Fruit fly (Drosophila melanogaster) whole organism, pupa: ENCODE data around the gene RapGAP1.

Experiments
- EcR ChIP-seq: fragments of 200-800 bp; sonication (Bioruptor generic); optimal IDR thresholded peaks from 3 replicates; lab custom pipeline; 2019; ENCODE audit warnings: missing biosample characterization, missing genetic modification characterization, mild to moderate bottlenecking, moderate library complexity, missing genetic modification reagents
- Pif1A ChIP-seq: fragments of 200-800 bp; sonication (Bioruptor generic); optimal IDR thresholded peaks from 3 replicates; lab custom pipeline; 2016; ENCODE audit warnings: missing biosample characterization, missing genetic modification characterization

DNA sequence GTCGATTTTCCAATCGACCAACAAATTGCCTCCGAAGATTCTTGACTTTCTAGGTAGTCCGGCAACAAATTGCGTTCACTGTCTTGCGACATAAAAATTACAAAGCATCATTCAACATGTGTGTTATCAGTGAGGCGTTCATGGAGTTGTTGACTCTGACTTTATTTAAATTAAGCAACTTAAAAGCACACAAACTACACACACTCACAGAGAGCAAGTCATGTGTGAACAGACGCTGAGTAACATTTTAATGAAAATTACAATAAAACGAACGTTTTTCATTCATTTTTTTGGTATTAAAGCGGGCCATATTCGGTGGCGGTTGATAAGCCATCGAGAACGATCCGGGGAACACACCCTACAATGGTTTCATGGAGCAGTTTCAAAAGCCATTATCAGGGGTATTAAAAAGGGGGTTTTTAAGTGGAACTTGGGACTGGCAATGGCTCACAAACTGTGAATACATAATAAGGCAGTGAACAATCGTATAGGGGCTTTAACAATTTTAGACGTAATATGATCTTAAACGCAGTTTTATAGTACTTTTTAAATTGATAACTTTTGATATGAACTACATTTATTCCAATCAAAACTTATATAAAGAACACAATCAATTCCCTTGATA lies 50.5 kb downstream of the RapGAP1 start:
- no peak for TF ChIP-seq EcR (GFP tag; lab: Kevin White, UChicago)
- TF ChIP-seq Pif1A (GFP tag; lab: Kevin White, UChicago): no peak
